Worm (Caenorhabditis elegans) whole organism, mixed stage, embryonic: ENCODE results near the gene nono-1.

Source experiments
- M03D4.4 ChIP-seq: sonication (generic microtip); optimal IDR thresholded peaks from 2 replicates; lab custom pipeline; 2017; ENCODE audit warnings: mild to moderate bottlenecking, missing genetic modification characterization, missing compliant biosample characterization
- bed-3 ChIP-seq: fragments of 200-800 bp; sonication (Bioruptor generic); optimal IDR thresholded peaks from 3 replicates; lab custom pipeline; 2018; ENCODE audit warnings: mild to moderate bottlenecking, missing genetic modification characterization, moderate library complexity, missing compliant biosample characterization
- blmp-1 ChIP-seq: fragments of 150-350 bp; optimal IDR thresholded peaks from 2 replicates; lab custom pipeline; 2014; ENCODE audit warnings: missing biosample characterization, missing genetic modification characterization
- ceh-39 ChIP-seq: fragments of 150-350 bp; optimal IDR thresholded peaks from 2 replicates; lab custom pipeline; 2014; ENCODE audit warnings: missing biosample characterization, missing genetic modification characterization
- ceh-43 ChIP-seq: fragments of 200-800 bp; sonication (Bioruptor generic); optimal IDR thresholded peaks from 2 replicates; lab custom pipeline; 2018; ENCODE audit warnings: mild to moderate bottlenecking, missing genetic modification characterization, moderate library complexity, missing compliant biosample characterization
- ceh-83 ChIP-seq: fragments of 200-800 bp; sonication (Bioruptor generic); optimal IDR thresholded peaks from 2 replicates; lab custom pipeline; 2018; ENCODE audit warnings: mild to moderate bottlenecking, missing genetic modification characterization, missing compliant biosample characterization
- ces-1 ChIP-seq: fragments of 150-350 bp; optimal IDR thresholded peaks from 2 replicates; lab custom pipeline; 2014; ENCODE audit warnings: missing biosample characterization, missing genetic modification reagents, missing genetic modification characterization
- cnd-1 ChIP-seq: fragments of 200-800 bp; sonication (Bioruptor generic); optimal IDR thresholded peaks from 2 replicates; lab custom pipeline; 2018; ENCODE audit warnings: mild to moderate bottlenecking, missing genetic modification characterization, missing compliant biosample characterization
- drap-1 ChIP-seq: fragments of 200-800 bp; sonication (Bioruptor generic); optimal IDR thresholded peaks from 3 replicates; lab custom pipeline; 2018; ENCODE audit warnings: mild to moderate bottlenecking, missing genetic modification characterization, missing compliant biosample characterization
- elt-1 ChIP-seq: sonication (generic microtip); optimal IDR thresholded peaks from 2 replicates; lab custom pipeline; 2017; ENCODE audit warnings: missing genetic modification characterization, mild to moderate bottlenecking, missing compliant biosample characterization, antibody characterized with exemption, moderate library complexity, borderline replicate concordance; ENCODE audit not compliant: insufficient read depth
- elt-3 ChIP-seq: fragments of 150-350 bp; optimal IDR thresholded peaks from 2 replicates; lab custom pipeline; 2014; ENCODE audit warnings: missing biosample characterization, missing genetic modification characterization
- flh-1 ChIP-seq: fragments of 200-800 bp; sonication (Bioruptor generic); optimal IDR thresholded peaks from 2 replicates; lab custom pipeline; 2018; ENCODE audit warnings: mild to moderate bottlenecking, missing genetic modification characterization, moderate library complexity, missing compliant biosample characterization
- ham-2 ChIP-seq: fragments of 200-800 bp; sonication (Bioruptor generic); optimal IDR thresholded peaks from 2 replicates; lab custom pipeline; 2018; ENCODE audit warnings: mild to moderate bottlenecking, missing genetic modification characterization, missing compliant biosample characterization
- hlh-1 ChIP-seq: fragments of 150-350 bp; optimal IDR thresholded peaks from 2 replicates; lab custom pipeline; 2014; ENCODE audit warnings: missing biosample characterization, missing genetic modification reagents, missing genetic modification characterization
- lin-13 ChIP-seq: fragments of 150-350 bp; optimal IDR thresholded peaks from 2 replicates; lab custom pipeline; 2014; ENCODE audit warnings: missing biosample characterization, missing genetic modification characterization
- lsy-2 ChIP-seq: fragments of 150-350 bp; optimal IDR thresholded peaks from 2 replicates; lab custom pipeline; 2014; ENCODE audit warnings: missing biosample characterization, missing genetic modification characterization
- mab-5 ChIP-seq: fragments of 150-350 bp; optimal IDR thresholded peaks from 2 replicates; lab custom pipeline; 2014; ENCODE audit warnings: missing biosample characterization, missing genetic modification characterization
- mep-1 ChIP-seq: fragments of 150-350 bp; optimal IDR thresholded peaks from 2 replicates; lab custom pipeline; 2017; ENCODE audit warnings: missing biosample characterization, missing genetic modification reagents, missing genetic modification characterization, inconsistent platforms
- mls-2 ChIP-seq: sonication (generic microtip); optimal IDR thresholded peaks from 2 replicates; lab custom pipeline; 2016; ENCODE audit warnings: mild to moderate bottlenecking, missing genetic modification characterization, moderate library complexity, missing compliant biosample characterization
- nhr-12 ChIP-seq: fragments of 150-350 bp; optimal IDR thresholded peaks from 2 replicates; lab custom pipeline; 2014; ENCODE audit warnings: missing biosample characterization, missing genetic modification characterization
- nhr-2 ChIP-seq: fragments of 150-350 bp; optimal IDR thresholded peaks from 2 replicates; lab custom pipeline; 2014; ENCODE audit warnings: missing biosample characterization, missing genetic modification characterization
- nhr-237 ChIP-seq: fragments of 150-350 bp; optimal IDR thresholded peaks from 2 replicates; lab custom pipeline; 2014; ENCODE audit warnings: missing biosample characterization, missing genetic modification characterization
- nhr-76 ChIP-seq: sonication (generic microtip); optimal IDR thresholded peaks from 2 replicates; lab custom pipeline; 2017; ENCODE audit warnings: missing biosample characterization, missing genetic modification characterization
- pha-4 ChIP-seq: fragments of 150-350 bp; optimal IDR thresholded peaks from 2 replicates; lab custom pipeline; 2018; ENCODE audit warnings: missing biosample characterization, missing genetic modification reagents, missing genetic modification characterization
- sem-2 ChIP-seq: fragments of 200-800 bp; sonication (Bioruptor generic); optimal IDR thresholded peaks from 2 replicates; lab custom pipeline; 2018; ENCODE audit warnings: mild to moderate bottlenecking, missing genetic modification characterization, missing compliant biosample characterization
- sptf-1 ChIP-seq: sonication (generic microtip); optimal IDR thresholded peaks from 2 replicates; lab custom pipeline; 2017; ENCODE audit warnings: mild to moderate bottlenecking, missing genetic modification characterization, moderate library complexity, missing compliant biosample characterization
- unc-120 ChIP-seq: sonication (generic microtip); optimal IDR thresholded peaks from 2 replicates; lab custom pipeline; 2017; ENCODE audit warnings: missing genetic modification characterization, missing compliant biosample characterization; ENCODE audit not compliant: poor library complexity, severe bottlenecking
- unc-39 ChIP-seq: fragments of 150-350 bp; optimal IDR thresholded peaks from 2 replicates; lab custom pipeline; 2014; ENCODE audit warnings: missing biosample characterization, missing genetic modification characterization
- unc-62 ChIP-seq: fragments of 150-350 bp; optimal IDR thresholded peaks from 2 replicates; lab custom pipeline; 2014; ENCODE audit warnings: missing biosample characterization, missing genetic modification reagents, missing genetic modification characterization
- ztf-11 ChIP-seq: fragments of 150-350 bp; optimal IDR thresholded peaks from 2 replicates; lab custom pipeline; 2014; ENCODE audit warnings: missing biosample characterization, missing genetic modification characterization

The nono-1 gene

DNA sequence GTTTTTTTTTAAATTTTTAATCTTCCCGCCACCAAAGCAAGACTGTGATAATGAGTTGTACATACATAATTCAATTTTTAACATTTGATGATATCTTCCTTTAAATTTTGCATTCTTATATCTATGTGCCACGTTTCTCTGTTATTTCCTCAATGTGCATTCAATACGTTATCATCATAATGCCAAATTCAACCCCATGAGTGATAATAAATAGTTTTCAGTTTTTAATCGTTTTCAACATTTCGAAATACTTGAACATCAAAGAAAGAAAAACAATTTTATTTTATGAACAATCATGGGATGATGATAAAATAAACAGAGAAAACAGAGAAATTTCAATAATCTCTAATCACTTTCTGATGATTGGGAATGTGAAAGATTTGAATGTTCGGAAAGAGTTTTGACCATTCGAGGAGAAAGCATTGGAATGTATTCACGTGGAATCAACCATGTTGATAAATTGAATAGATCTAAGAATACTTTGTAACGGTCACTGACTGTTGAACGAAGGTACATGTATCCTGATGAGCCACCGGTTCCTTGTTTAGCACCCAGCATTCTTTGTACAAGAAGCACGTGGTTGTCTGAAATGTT, 40.6 kb downstream of the nono-1 start:
- TF ChIP-seq ztf-11 (tag; lab: Kevin White, UChicago), result no peak
- TF ChIP-seq sptf-1 (tag; lab: Kevin White, UChicago), result no peak
- no peak for TF ChIP-seq lsy-2
- TF ChIP-seq bed-3, result no peak
- no peak for TF ChIP-seq mep-1 (tag; lab: Kevin White, UChicago)

DNA sequence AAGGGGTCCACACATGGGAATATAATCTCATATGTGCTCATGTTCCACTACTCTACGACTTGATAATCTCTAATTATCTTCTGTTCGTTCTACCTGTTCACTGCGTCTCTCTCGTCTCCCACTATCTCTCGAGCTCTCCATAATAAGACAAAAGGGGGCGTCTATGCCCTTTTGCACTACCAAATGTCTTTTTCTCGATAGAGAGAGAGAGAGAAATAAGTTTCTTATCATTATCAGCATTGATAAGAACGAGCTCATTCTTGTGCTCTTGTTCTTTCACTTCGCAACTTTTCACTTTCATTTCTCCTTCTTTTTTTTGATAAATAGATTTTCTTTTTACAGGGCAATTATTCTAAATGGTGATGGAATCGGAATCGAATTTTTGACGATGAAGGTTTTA, 42.1 kb downstream of the nono-1 start:
- no peak for TF ChIP-seq ham-2 (GFP tag; lab: Kevin White, UChicago)
- no peak for TF ChIP-seq ceh-43
- TF ChIP-seq mab-5 (tag; lab: Kevin White, UChicago), result no peak
- no peak for TF ChIP-seq cnd-1 (tag; lab: Kevin White, UChicago)
- TF ChIP-seq nhr-12, result no peak
- TF ChIP-seq nhr-237 (tag; lab: Kevin White, UChicago), result no peak
- no peak for TF ChIP-seq ztf-11 (tag; lab: Kevin White, UChicago)
- no peak for TF ChIP-seq sptf-1 (tag; lab: Kevin White, UChicago)
- no peak for TF ChIP-seq bed-3
- TF ChIP-seq ceh-39 (tag; lab: Kevin White, UChicago), result no peak
- no peak for TF ChIP-seq elt-1 (tag; lab: Kevin White, UChicago)
- TF ChIP-seq mls-2, result no peak

DNA sequence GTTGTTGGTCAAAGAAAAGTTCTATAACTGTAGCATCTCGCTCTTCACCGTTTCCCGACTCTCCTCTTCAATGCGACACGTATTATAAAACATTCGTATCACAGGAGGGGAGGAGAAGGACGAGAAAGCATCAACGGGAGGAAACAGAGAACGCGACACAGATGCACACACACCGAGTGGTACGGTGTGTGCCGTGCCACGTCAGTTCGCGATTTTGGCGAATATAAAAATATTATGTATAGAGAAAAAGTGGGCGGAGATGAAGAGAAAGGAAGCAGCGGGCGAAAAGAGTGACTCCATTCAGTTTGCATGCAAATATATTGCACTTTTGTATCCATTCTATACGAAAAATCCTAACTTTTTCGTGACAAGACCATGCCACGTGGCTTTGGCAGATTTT, 43.3 kb downstream of the nono-1 start:
- TF ChIP-seq elt-3 (tag; lab: Kevin White, UChicago) (no peak), elt-1 (tag; lab: Kevin White, UChicago) (no peak), drap-1 (no peak), hlh-1 (tag; lab: Kevin White, UChicago) (no peak), ceh-39 (tag; lab: Kevin White, UChicago) (no peak), pha-4 (tag; lab: Kevin White, UChicago) (no peak), ceh-83 (GFP tag; lab: Kevin White, UChicago) (no peak), ceh-43 (no peak)
- TF ChIP-seq, all 35 proteins: peak for 0

DNA sequence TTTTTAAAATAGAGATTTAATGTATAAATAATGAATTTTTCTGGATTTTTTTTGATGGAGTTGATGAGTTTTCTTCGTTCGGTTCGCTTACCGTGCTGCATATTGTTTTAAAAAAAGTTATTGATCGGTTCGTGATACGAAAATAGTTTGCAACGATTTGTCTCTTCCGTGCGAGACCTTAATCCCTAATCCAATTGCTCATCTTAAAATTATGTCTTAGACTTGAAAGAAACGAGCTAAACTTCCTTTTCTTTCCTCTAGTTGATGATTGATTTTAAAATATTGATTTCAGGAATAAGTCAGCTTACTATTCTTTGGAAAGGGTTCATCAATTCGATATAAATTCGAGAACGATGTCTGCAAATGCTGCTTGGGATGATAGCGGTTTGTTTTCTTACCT, 49.6 kb downstream of the nono-1 start, which contains the start of gene C28H8.3:
TSS of gene C28H8.3 (plus strand) at position 293 of the 400 bp plus-strand sequence.
- TF ChIP-seq ham-2 (GFP tag; lab: Kevin White, UChicago) (no peak), blmp-1 (tag; lab: Kevin White, UChicago) (no peak), sem-2 (GFP tag; lab: Kevin White, UChicago) (no peak), ztf-11 (tag; lab: Kevin White, UChicago) (no peak), unc-120 (tag; lab: Kevin White, UChicago) (no peak), unc-62 (no peak), nhr-12 (no peak)
- TF ChIP-seq, all 35 proteins: peak for 0

DNA sequence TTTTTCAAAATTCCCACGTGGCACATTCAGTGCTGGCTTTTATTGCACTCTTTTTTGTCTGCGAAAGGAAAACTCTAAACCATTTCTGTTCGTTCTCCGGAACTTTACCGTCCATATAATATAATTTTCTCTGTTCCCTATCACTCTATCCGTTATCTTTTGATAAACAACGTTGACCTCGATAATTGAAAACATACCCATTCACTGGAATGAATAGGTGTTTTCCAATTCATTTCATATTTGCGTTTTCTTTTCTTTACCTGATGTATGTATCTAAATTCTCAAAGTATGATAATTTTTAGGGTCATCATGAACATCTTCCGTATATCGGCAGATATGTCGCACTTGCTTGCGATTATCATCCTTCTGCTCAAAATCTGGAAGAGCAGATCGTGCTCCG, 51.3 kb downstream of the nono-1 start, which contains the start of gene erd-2.2:
TSS of gene erd-2.2 (plus strand) at position 301 of the 400 bp plus-strand sequence.
- TF ChIP-seq ceh-39 (tag; lab: Kevin White, UChicago) (no peak), nhr-12 (no peak), nhr-2 (tag; lab: Kevin White, UChicago) (no peak), unc-39 (tag; lab: Kevin White, UChicago) (no peak), hlh-1 (tag; lab: Kevin White, UChicago) (no peak), ceh-43 (no peak), ces-1 (GFP tag; lab: Kevin White, UChicago) (no peak), ztf-11 (tag; lab: Kevin White, UChicago) (no peak), mls-2 (no peak), elt-1 (tag; lab: Kevin White, UChicago) (no peak), M03D4.4 (tag; lab: Kevin White, UChicago) (no peak), pha-4 (tag; lab: Kevin White, UChicago) (no peak), mep-1 (tag; lab: Kevin White, UChicago) (no peak), lin-13 (tag; lab: Kevin White, UChicago) (no peak), ham-2 (GFP tag; lab: Kevin White, UChicago) (no peak), nhr-76 (tag; lab: Kevin White, UChicago) (no peak), sem-2 (GFP tag; lab: Kevin White, UChicago) (no peak), flh-1 (GFP tag; lab: Kevin White, UChicago) (no peak)
